Worm (Caenorhabditis elegans): Measurements from ENCODE around the gene K06H6.5.

Gene K06H6.5

ce11 chrV:541470-541869 is 34.7 kb upstream of the K06H6.5 start:
- no peak for TF ChIP-seq ham-2 (GFP tag; optimal IDR thresholded peaks at IDR 0.05)
- no peak for TF ChIP-seq elt-3 (tag; optimal IDR thresholded peaks at IDR 0.05)
- TF ChIP-seq M03D4.4 (tag; optimal IDR thresholded peaks at IDR 0.05) = no peak
- TF ChIP-seq hlh-1 (tag; optimal IDR thresholded peaks at IDR 0.05) = no peak
- TF ChIP-seq ztf-11 (tag; optimal IDR thresholded peaks at IDR 0.05) = no peak
- no peak for TF ChIP-seq sem-2 (GFP tag; optimal IDR thresholded peaks at IDR 0.05)
- no peak for TF ChIP-seq drap-1 (GFP tag; optimal IDR thresholded peaks at IDR 0.05)
- TF ChIP-seq ces-1 (GFP tag; optimal IDR thresholded peaks at IDR 0.05) = no peak
- no peak for TF ChIP-seq mls-2 (tag; optimal IDR thresholded peaks at IDR 0.05)
- TF ChIP-seq elt-1 (tag; optimal IDR thresholded peaks at IDR 0.05; ENCODE audit: borderline replicate concordance, insufficient read depth) = no peak
- no peak for TF ChIP-seq lsy-2 (tag; optimal IDR thresholded peaks at IDR 0.05)
- TF ChIP-seq nhr-237 (tag; optimal IDR thresholded peaks at IDR 0.05) = no peak
- no peak for TF ChIP-seq lin-32 (GFP tag; optimal IDR thresholded peaks at IDR 0.05)
- no peak for TF ChIP-seq nhr-2 (tag; optimal IDR thresholded peaks at IDR 0.05)
- TF ChIP-seq ceh-43 (GFP tag; optimal IDR thresholded peaks at IDR 0.05) = no peak
- TF ChIP-seq nhr-28 (tag; optimal IDR thresholded peaks at IDR 0.05) = no peak
- no peak for TF ChIP-seq nhr-12 (tag; optimal IDR thresholded peaks at IDR 0.05)
- TF ChIP-seq unc-120 (tag; optimal IDR thresholded peaks at IDR 0.05; ENCODE audit: poor library complexity, severe bottlenecking) = no peak

ce11 chrV:543169-543568 is 33.0 kb upstream of the K06H6.5 start, which contains the start of gene C14C6.3:
TSS of gene C14C6.3 (plus strand) at chrV:543469.
- TF ChIP-seq M03D4.4 (tag; optimal IDR thresholded peaks at IDR 0.05) (no peak), flh-1 (GFP tag; optimal IDR thresholded peaks at IDR 0.05) (no peak), elt-3 (tag; optimal IDR thresholded peaks at IDR 0.05) (no peak), unc-120 (tag; optimal IDR thresholded peaks at IDR 0.05; ENCODE audit: poor library complexity, severe bottlenecking) (no peak), nhr-237 (tag; optimal IDR thresholded peaks at IDR 0.05) (no peak), mep-1 (tag; optimal IDR thresholded peaks at IDR 0.05) (no peak), ham-2 (GFP tag; optimal IDR thresholded peaks at IDR 0.05) (no peak), drap-1 (GFP tag; optimal IDR thresholded peaks at IDR 0.05) (no peak), bed-3 (GFP tag; optimal IDR thresholded peaks at IDR 0.05) (no peak), sem-2 (GFP tag; optimal IDR thresholded peaks at IDR 0.05) (no peak), tbx-8 (GFP tag; optimal IDR thresholded peaks at IDR 0.05) (no peak), cnd-1 (tag; optimal IDR thresholded peaks at IDR 0.05) (no peak), nhr-28 (tag; optimal IDR thresholded peaks at IDR 0.05) (no peak), ceh-43 (GFP tag; optimal IDR thresholded peaks at IDR 0.05) (no peak), sptf-1 (tag; optimal IDR thresholded peaks at IDR 0.05) (no peak), mab-5 (tag; optimal IDR thresholded peaks at IDR 0.05) (no peak), ces-1 (GFP tag; optimal IDR thresholded peaks at IDR 0.05) (no peak), lin-13 (tag; optimal IDR thresholded peaks at IDR 0.05) (no peak), unc-39 (tag; optimal IDR thresholded peaks at IDR 0.05) (no peak), mls-2 (tag; optimal IDR thresholded peaks at IDR 0.05) (no peak)

ce11 chrV:547980-548379 is 28.2 kb upstream of the K06H6.5 start, which contains the start of gene C14C6.6:
TSS of gene C14C6.6 (minus strand) at chrV:548080.
- TF ChIP-seq unc-62 (GFP tag; optimal IDR thresholded peaks at IDR 0.05) (no peak), lin-13 (tag; optimal IDR thresholded peaks at IDR 0.05) (no peak), pha-4 (tag; optimal IDR thresholded peaks at IDR 0.05) (no peak), snpc-4 (tag; optimal IDR thresholded peaks at IDR 0.05) (no peak), M03D4.4 (tag; optimal IDR thresholded peaks at IDR 0.05) (no peak), elt-3 (tag; optimal IDR thresholded peaks at IDR 0.05) (no peak), nhr-28 (tag; optimal IDR thresholded peaks at IDR 0.05) (no peak), nhr-2 (tag; optimal IDR thresholded peaks at IDR 0.05) (no peak), ham-2 (GFP tag; optimal IDR thresholded peaks at IDR 0.05) (no peak), tbx-8 (GFP tag; optimal IDR thresholded peaks at IDR 0.05) (no peak), mls-2 (tag; optimal IDR thresholded peaks at IDR 0.05) (no peak)

ce11 chrV:552406-552805 is 23.8 kb upstream of the K06H6.5 start:
- TF ChIP-seq nhr-237 (tag; optimal IDR thresholded peaks at IDR 0.05) = no peak
- no peak for TF ChIP-seq sptf-1 (tag; optimal IDR thresholded peaks at IDR 0.05)
- no peak for TF ChIP-seq lsy-2 (tag; optimal IDR thresholded peaks at IDR 0.05)
- TF ChIP-seq pha-4 (tag; optimal IDR thresholded peaks at IDR 0.05) = no peak
- no peak for TF ChIP-seq elt-3 (tag; optimal IDR thresholded peaks at IDR 0.05)
- no peak for TF ChIP-seq ham-2 (GFP tag; optimal IDR thresholded peaks at IDR 0.05)
- TF ChIP-seq snpc-4 (tag; optimal IDR thresholded peaks at IDR 0.05) = no peak
- no peak for TF ChIP-seq flh-1 (GFP tag; optimal IDR thresholded peaks at IDR 0.05)
- TF ChIP-seq sem-2 (GFP tag; optimal IDR thresholded peaks at IDR 0.05) = no peak
- TF ChIP-seq lin-32 (GFP tag; optimal IDR thresholded peaks at IDR 0.05) = no peak

ce11 chrV:553067-553466 is 23.1 kb upstream of the K06H6.5 start, which contains the start of gene C14C6.8:
TSS of gene C14C6.8 (minus strand) at chrV:553167.
- TF ChIP-seq ham-2 (GFP tag; optimal IDR thresholded peaks at IDR 0.05) = no peak
- TF ChIP-seq unc-39 (tag; optimal IDR thresholded peaks at IDR 0.05) = no peak
- no peak for TF ChIP-seq M03D4.4 (tag; optimal IDR thresholded peaks at IDR 0.05)
- no peak for TF ChIP-seq flh-1 (GFP tag; optimal IDR thresholded peaks at IDR 0.05)
- TF ChIP-seq unc-120 (tag; optimal IDR thresholded peaks at IDR 0.05; ENCODE audit: poor library complexity, severe bottlenecking) = no peak
- TF ChIP-seq lsy-2 (tag; optimal IDR thresholded peaks at IDR 0.05) = no peak
- no peak for TF ChIP-seq ces-1 (GFP tag; optimal IDR thresholded peaks at IDR 0.05)
- no peak for TF ChIP-seq nhr-76 (tag; optimal IDR thresholded peaks at IDR 0.05)
- no peak for TF ChIP-seq nhr-12 (tag; optimal IDR thresholded peaks at IDR 0.05)
- TF ChIP-seq mep-1 (tag; optimal IDR thresholded peaks at IDR 0.05) = no peak
